Worm (Caenorhabditis elegans): ENCODE measurements around the gene ceh-31.

ceh-31 gene

DNA sequence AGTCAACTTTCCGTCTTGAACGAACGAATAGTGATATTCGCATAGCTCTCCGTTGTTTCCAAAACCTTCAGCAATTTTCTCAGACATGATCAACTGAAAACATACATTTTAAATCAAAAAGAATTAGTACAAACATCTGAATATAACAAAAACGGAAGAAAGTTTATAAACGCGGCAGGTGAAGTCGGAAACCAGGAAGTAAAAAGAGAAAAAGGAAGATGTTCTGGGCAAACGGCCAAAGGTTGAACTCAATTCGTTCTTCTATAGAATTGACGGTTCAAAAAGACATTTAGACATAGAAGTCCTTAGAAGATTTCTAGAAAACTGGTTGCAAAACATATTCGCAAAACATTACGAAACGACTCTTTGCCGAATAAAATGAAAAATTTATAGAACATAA lies 17.0 kb upstream of the ceh-31 start, which contains the start of gene F52E4.5:
Gene F52E4.5 (minus strand): TSS at position 101 of the 400 bp plus-strand sequence.
- no peak for TF ChIP-seq ceh-24 (tag; optimal IDR thresholded peaks at IDR 0.05)
- no peak for TF ChIP-seq hlh-6 (tag; optimal IDR thresholded peaks at IDR 0.05)
- no peak for TF ChIP-seq dmd-4 (tag; optimal IDR thresholded peaks at IDR 0.05; ENCODE audit: borderline replicate concordance)

DNA sequence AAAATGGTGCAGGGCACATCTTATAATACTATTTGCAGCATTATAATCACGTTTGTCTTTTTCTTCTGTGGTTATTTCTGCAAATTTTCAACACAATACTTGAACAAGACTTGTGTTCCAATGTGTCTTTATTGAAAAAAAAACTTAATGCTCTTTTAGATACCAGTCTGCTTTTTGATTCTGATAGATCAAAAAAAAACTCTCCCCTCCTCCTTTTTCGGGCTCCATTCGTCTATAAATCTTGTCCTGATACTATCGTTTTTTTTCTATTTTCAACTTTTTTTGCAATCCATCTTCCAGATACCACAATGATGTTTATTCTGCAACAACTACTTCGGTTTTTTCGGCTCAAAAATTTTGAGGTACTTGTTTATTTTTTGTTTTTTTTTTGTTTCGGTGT lies 10.6 kb upstream of the ceh-31 start, which contains the start of gene twk-16:
Gene twk-16 (plus strand): TSS at position 301 of the 400 bp plus-strand sequence.
- no peak for TF ChIP-seq pag-3 (tag; optimal IDR thresholded peaks at IDR 0.05; ENCODE audit: borderline replicate concordance)
- TF ChIP-seq ceh-45 (GFP tag; IDR thresholded peaks at IDR 0.05) = no peak
- TF ChIP-seq che-1 (tag; optimal IDR thresholded peaks at IDR 0.05) = no peak
- no peak for TF ChIP-seq tbx-2 (tag; optimal IDR thresholded peaks at IDR 0.05)
- TF ChIP-seq ceh-34 (tag; optimal IDR thresholded peaks at IDR 0.05) = no peak
- TF ChIP-seq F13H6.1 (tag; optimal IDR thresholded peaks at IDR 0.05) = no peak
- TF ChIP-seq pros-1 (tag; optimal IDR thresholded peaks at IDR 0.05) = no peak

DNA sequence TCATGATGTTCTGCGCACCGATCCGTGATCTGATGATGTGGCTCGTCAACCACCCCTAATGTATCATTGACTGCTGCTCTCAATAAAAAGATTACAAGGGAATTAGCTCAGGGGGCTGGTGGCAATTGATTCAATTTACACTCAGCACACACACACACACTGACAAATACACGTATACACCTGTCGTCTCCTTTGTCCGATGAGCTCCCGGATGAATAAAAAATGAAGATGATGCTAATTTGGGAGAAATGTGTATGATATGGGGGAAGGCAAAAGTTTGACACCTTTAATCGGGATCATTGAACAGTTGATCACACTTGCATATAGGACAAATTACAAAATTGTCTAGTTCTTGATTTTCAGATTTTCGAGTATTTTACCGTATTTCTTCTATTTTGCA lies 3.2 kb downstream of the ceh-31 start:
- no peak for TF ChIP-seq sdc-2 (tag; optimal IDR thresholded peaks at IDR 0.05)
- TF ChIP-seq elt-4 (tag; optimal IDR thresholded peaks at IDR 0.05) = no peak
- no peak for TF ChIP-seq C38D4.7 (GFP tag; optimal IDR thresholded peaks at IDR 0.05)
- TF ChIP-seq ttx-3 (tag; optimal IDR thresholded peaks at IDR 0.05) = no peak
- no peak for TF ChIP-seq T23F11.4 (GFP tag; optimal IDR thresholded peaks at IDR 0.05)
- TF ChIP-seq hlh-13 (GFP tag; optimal IDR thresholded peaks at IDR 0.05) = no peak
- TF ChIP-seq hlh-30 (tag; optimal IDR thresholded peaks at IDR 0.05; ENCODE audit: insufficient read depth) = no peak
- TF ChIP-seq hlh-15 (tag; optimal IDR thresholded peaks at IDR 0.05) = no peak
- no peak for TF ChIP-seq hlh-6 (tag; optimal IDR thresholded peaks at IDR 0.05)
- no peak for TF ChIP-seq rnt-1 (tag; optimal IDR thresholded peaks at IDR 0.05)
- no peak for TF ChIP-seq gmeb-2 (tag; optimal IDR thresholded peaks at IDR 0.05)
- TF ChIP-seq ceh-31 (tag; optimal IDR thresholded peaks at IDR 0.05) = no peak
- no peak for TF ChIP-seq ceh-9 (tag; optimal IDR thresholded peaks at IDR 0.05)

DNA sequence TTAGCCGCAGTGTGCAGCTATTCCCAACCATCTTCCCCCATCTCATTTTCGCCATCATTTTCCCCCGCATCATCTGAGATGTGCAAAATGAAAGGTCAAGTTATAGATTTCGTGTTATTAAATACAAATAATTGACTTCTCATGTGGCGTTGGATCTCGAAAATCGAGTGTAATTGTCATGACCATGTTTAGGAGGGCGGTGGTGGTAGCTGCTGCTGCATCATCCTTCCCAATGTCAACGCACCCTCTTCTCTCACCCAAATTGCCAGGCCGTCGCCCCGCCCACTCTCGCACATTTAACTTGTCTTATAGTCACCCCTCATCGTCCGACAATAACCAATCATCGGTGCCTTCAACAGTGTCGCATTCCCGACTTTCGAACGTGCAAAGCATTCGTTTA lies 6.9 kb downstream of the ceh-31 start, which contains the start of gene ceh-30:
Gene ceh-30 (plus strand): TSS at position 301 of the 400 bp plus-strand sequence.
- TF ChIP-seq elt-2 (tag; optimal IDR thresholded peaks at IDR 0.05) (no peak), hlh-15 (tag; optimal IDR thresholded peaks at IDR 0.05) (no peak), pros-1 (tag; optimal IDR thresholded peaks at IDR 0.05) (no peak)

DNA sequence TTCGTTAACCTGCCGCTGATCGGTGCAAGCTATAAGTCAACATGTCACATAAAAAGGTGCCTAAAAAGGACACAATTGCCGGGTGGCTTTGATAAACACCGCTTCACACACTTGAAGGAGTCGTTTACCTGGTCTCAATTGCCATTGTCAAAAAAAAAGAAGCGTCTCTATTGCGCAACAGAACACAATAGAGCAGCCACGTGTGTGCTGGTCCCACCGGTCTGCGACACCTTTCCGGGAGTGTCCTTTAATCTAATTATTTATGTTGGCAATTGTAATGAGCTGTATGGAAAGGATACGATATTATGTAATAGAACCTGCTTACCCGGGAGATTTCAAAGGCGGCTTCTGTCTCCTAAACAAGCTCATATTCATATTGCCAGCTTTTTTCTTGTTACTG lies 8.5 kb downstream of the ceh-31 start:
- TF ChIP-seq hlh-8 (tag; optimal IDR thresholded peaks at IDR 0.05) = no peak
- TF ChIP-seq sox-2 (GFP tag; IDR thresholded peaks at IDR 0.05) = no peak
- TF ChIP-seq lin-11 (tag; optimal IDR thresholded peaks at IDR 0.05) = no peak
- no peak for TF ChIP-seq pag-3 (tag; optimal IDR thresholded peaks at IDR 0.05; ENCODE audit: borderline replicate concordance)
- TF ChIP-seq hlh-15 (tag; optimal IDR thresholded peaks at IDR 0.05) = no peak
- no peak for TF ChIP-seq ceh-2 (tag; optimal IDR thresholded peaks at IDR 0.05)
- TF ChIP-seq ceh-19 (GFP tag; optimal IDR thresholded peaks at IDR 0.05) = no peak
- no peak for TF ChIP-seq F13H6.1 (tag; optimal IDR thresholded peaks at IDR 0.05)
- TF ChIP-seq nhr-232 (tag; optimal IDR thresholded peaks at IDR 0.05) = no peak
- TF ChIP-seq ceh-22 (tag; optimal IDR thresholded peaks at IDR 0.05) = no peak
- TF ChIP-seq unc-3 (GFP tag; conservative IDR thresholded peaks at IDR 0.05) = no peak
- no peak for TF ChIP-seq unc-3 (tag; optimal IDR thresholded peaks at IDR 0.05)
- TF ChIP-seq nhr-11 (tag; optimal IDR thresholded peaks at IDR 0.05) = no peak
- TF ChIP-seq gmeb-2 (tag; optimal IDR thresholded peaks at IDR 0.05) = no peak
- TF ChIP-seq ceh-14 (tag; optimal IDR thresholded peaks at IDR 0.05) = no peak
- TF ChIP-seq madf-2 (tag; optimal IDR thresholded peaks at IDR 0.05) = no peak
- TF ChIP-seq odd-2 (tag; optimal IDR thresholded peaks at IDR 0.05) = no peak
- TF ChIP-seq fkh-10 (GFP tag; optimal IDR thresholded peaks at IDR 0.05) = no peak
- TF ChIP-seq pha-4 (tag; optimal IDR thresholded peaks at IDR 0.05) = no peak
